Fruit fly (Drosophila melanogaster): Measurements from ENCODE around the gene CG42526.

The CG42526 gene

dm6 chr3L:9461670-9462246 lies 26.6 kb upstream of the CG42526 start (continued):
- TF ChIP-seq HLH4C (GFP tag; IDR thresholded peaks at IDR 0.05; ENCODE audit: partially characterized antibody) (0 out of 3 replicates have a peak, but pooled peaks have one; percentile 18), ssp (GFP tag; IDR thresholded peaks at IDR 0.05) (peak; percentile 25; the same call in 1 of the 2 replicates), Neu2 (GFP tag; optimal IDR thresholded peaks at IDR 0.05; ENCODE audit: borderline replicate concordance) (peak; percentile 44), fd102C (GFP tag; optimal IDR thresholded peaks at IDR 0.05) (peak; percentile 71), bbx (GFP tag; IDR thresholded peaks at IDR 0.05; ENCODE audit: partially characterized antibody) (0 out of 2 replicates have a peak, but pooled peaks have one; percentile 55), GATAe (GFP tag; conservative IDR thresholded peaks at IDR 0.05) (no peak), CG10321 (GFP tag; IDR thresholded peaks at IDR 0.05) (no peak), sens (GFP tag) (peak; percentile 87), sr (GFP tag; IDR thresholded peaks at IDR 0.05) (peak; percentile 6; the same call in 1 of the 3 replicates), NFAT (GFP tag; IDR thresholded peaks at IDR 0.05) (peak; percentile 47), Hmr (GFP tag; optimal IDR thresholded peaks at IDR 0.05) (no peak), CG1603 (tag; optimal IDR thresholded peaks at IDR 0.05) (peak; percentile 79), Hr78 (GFP tag; optimal IDR thresholded peaks at IDR 0.05) (no peak), CG7745 (tag; optimal IDR thresholded peaks at IDR 0.05) (no peak), nom (GFP tag; optimal IDR thresholded peaks at IDR 0.05) (no peak), nerfin-1 (tag; optimal IDR thresholded peaks at IDR 0.05) (peak; percentile 49), CG13123 (GFP tag; optimal IDR thresholded peaks at IDR 0.05) (no peak), ase (GFP tag; IDR thresholded peaks at IDR 0.05) (no peak), Jarid2 (GFP tag; optimal IDR thresholded peaks at IDR 0.05) (peak; percentile 10), CG30431 (GFP tag; optimal IDR thresholded peaks at IDR 0.05) (peak; percentile 27), CG5245 (GFP tag; optimal IDR thresholded peaks at IDR 0.05) (no peak), insv (GFP tag; optimal IDR thresholded peaks at IDR 0.05) (no peak), Lhr (GFP tag; optimal IDR thresholded peaks at IDR 0.05) (no peak), Abd-B (GFP tag; optimal IDR thresholded peaks at IDR 0.05) (peak; percentile 63), CG6683 (GFP tag; optimal IDR thresholded peaks at IDR 0.05) (no peak), CG31365 (tag; optimal IDR thresholded peaks at IDR 0.05) (no peak), E2f2 (GFP tag; IDR thresholded peaks at IDR 0.05) (no peak; the same call in 1 of the 2 replicates), CG6791 (GFP tag; IDR thresholded peaks at IDR 0.05; ENCODE audit: partially characterized antibody) (peak; percentile 46; the same call in 1 of the 3 replicates), CG3163 (GFP tag; optimal IDR thresholded peaks at IDR 0.05) (no peak), CG9609 (GFP tag; optimal IDR thresholded peaks at IDR 0.05) (peak; percentile 36), CG9727 (GFP tag; optimal IDR thresholded peaks at IDR 0.05) (no peak), CG12071 (GFP tag; optimal IDR thresholded peaks at IDR 0.05) (peak; percentile 58), croc (GFP tag; conservative IDR thresholded peaks at IDR 0.05) (no peak), gem (tag; optimal IDR thresholded peaks at IDR 0.05) (peak; percentile 18), Mes4 (GFP tag; optimal IDR thresholded peaks at IDR 0.05) (no peak), tll (GFP tag; optimal IDR thresholded peaks at IDR 0.05) (no peak), CG2889 (GFP tag; IDR thresholded peaks at IDR 0.05) (peak; percentile 45; the same call in 1 of the 3 replicates), prd (optimal IDR thresholded peaks at IDR 0.05) (no peak), prd (GFP tag; IDR thresholded peaks at IDR 0.05) (peak; percentile 59), unc-4 (GFP tag; IDR thresholded peaks at IDR 0.05; ENCODE audit: partially characterized antibody) (no peak), pho (GFP tag; optimal IDR thresholded peaks at IDR 0.05) (no peak), vfl (GFP tag; optimal IDR thresholded peaks at IDR 0.05) (peak; percentile 29), pita (GFP tag; optimal IDR thresholded peaks at IDR 0.05) (no peak), Ravus (GFP tag; IDR thresholded peaks at IDR 0.05) (no peak), jigr1 (GFP tag; IDR thresholded peaks at IDR 0.05) (no peak), tap (tag; optimal IDR thresholded peaks at IDR 0.05) (no peak), CG9876 (GFP tag; optimal IDR thresholded peaks at IDR 0.05) (no peak), CG30403 (GFP tag; optimal IDR thresholded peaks at IDR 0.05) (no peak), Dll (GFP tag; IDR thresholded peaks at IDR 0.05; ENCODE audit: partially characterized antibody) (no peak)
